Worm (Caenorhabditis elegans): ENCODE measurements around the gene H01G02.1.

DNA sequence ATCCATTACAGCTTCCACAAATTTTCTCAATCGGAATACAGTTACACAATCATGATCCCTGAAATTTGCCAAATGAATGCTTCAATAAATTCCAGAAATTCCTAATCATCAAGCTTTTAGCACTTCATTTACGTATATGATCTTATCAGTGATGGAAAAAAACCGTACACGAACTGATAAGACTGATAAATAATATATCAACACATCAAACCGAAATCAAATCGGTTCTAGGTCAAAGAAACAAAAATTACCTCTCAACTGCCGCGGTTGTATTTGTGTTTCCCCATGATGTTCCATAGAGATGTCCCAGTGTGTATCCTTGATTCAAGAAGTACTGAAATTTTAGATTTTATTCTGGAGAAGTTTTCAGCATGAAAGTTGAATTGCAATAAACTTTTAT lies 32.9 kb downstream of the H01G02.1 start:
- TF ChIP-seq efl-3 (GFP tag; optimal IDR thresholded peaks at IDR 0.05) (no peak), mef-2 (tag; optimal IDR thresholded peaks at IDR 0.05) (no peak), lin-39 (tag; optimal IDR thresholded peaks at IDR 0.05) (no peak), snu-23 (GFP tag; optimal IDR thresholded peaks at IDR 0.05) (no peak)
